Worm (Caenorhabditis elegans) whole organism, L4/young adult: ENCODE measurements around the gene fard-1.

Source experiments
- W03F9.2 ChIP-seq: fragments of 150-350 bp; optimal IDR thresholded peaks from 2 replicates; lab custom pipeline; 2014; ENCODE audit warnings: missing biosample characterization, missing genetic modification characterization
- dao-5 ChIP-seq: sonication (generic microtip); optimal IDR thresholded peaks from 2 replicates; lab custom pipeline; 2016; ENCODE audit warnings: missing genotype, missing genetic modification characterization, moderate library complexity, missing compliant biosample characterization
- him-1 ChIP-seq: sonication (generic microtip); optimal IDR thresholded peaks from 2 replicates; lab custom pipeline; 2016; ENCODE audit warnings: missing genotype, missing genetic modification reagents, missing genetic modification characterization, missing compliant biosample characterization

ce11 chrX:2921737-2922136 is 11.4 kb upstream of the fard-1 start:
- TF ChIP-seq him-1 (tag; lab: Kevin White, UChicago) (no peak), dao-5 (tag; lab: Kevin White, UChicago) (no peak), W03F9.2 (tag; lab: Kevin White, UChicago) (no peak)
